Fruit fly (Drosophila melanogaster) S2 (cell line): ENCODE measurements around the gene CG32625.

Experiments
- CG8478 ChIP-seq: fragments of >200 bp; optimal IDR thresholded peaks from 2 replicates; lab custom pipeline; 2018
- CTCF ChIP-seq, 2 experiments: fragments of >200 bp; optimal IDR thresholded peaks; 2 replicates each; lab custom pipeline; 2018

DNA sequence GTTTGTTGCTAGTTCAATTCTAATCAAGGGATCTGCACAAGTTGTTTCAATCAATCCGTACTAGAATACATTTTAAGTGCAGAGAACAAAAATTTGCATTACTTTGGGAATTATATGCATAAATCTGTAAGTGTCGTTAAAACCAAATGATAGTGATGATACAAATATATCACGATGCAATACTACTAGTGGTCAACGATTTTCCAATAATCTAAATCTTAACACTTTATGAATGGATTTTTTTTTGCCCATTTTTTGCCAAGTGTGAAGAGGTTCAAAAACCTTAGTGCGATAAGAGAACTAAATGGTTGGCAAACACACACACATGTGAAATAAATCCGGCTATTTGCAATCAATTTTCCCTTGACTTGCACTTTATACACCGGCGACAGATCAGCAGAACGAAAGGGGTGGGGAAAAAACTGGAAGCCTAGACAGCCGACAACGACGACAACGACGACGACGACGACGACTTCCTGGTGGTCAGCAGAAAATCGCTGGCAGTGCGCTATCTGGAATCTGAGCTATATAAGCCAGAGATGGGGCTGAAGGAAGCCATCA lies 2.4 kb upstream of the CG32625 start, which contains the start of gene Yp3:
- TF ChIP-seq CTCF (optimal IDR thresholded peaks at IDR 0.05; lab: Kevin White, UChicago) (no peak), CG8478 (lab: Kevin White, UChicago) (no peak)
